Worm (Caenorhabditis elegans) whole organism, L3 larva: Measurements from ENCODE around the gene hlb-1.

Source experiments
- R02D3.7 ChIP-seq: fragments of 150-350 bp; optimal IDR thresholded peaks from 2 replicates; lab custom pipeline; 2014; ENCODE audit warnings: missing biosample characterization, missing genetic modification characterization
- elt-1 ChIP-seq: fragments of 150-350 bp; optimal IDR thresholded peaks from 2 replicates; lab custom pipeline; 2014; ENCODE audit warnings: missing biosample characterization, missing genetic modification characterization
- elt-2 ChIP-seq: sonication (generic microtip); optimal IDR thresholded peaks from 2 replicates; lab custom pipeline; 2016; ENCODE audit warnings: missing genetic modification reagents, mild to moderate bottlenecking, missing genetic modification characterization, missing compliant biosample characterization
- fkh-2 ChIP-seq: fragments of 150-350 bp; optimal IDR thresholded peaks from 2 replicates; lab custom pipeline; 2014; ENCODE audit warnings: missing biosample characterization, missing genetic modification reagents, missing genetic modification characterization
- lin-15B ChIP-seq: fragments of 150-350 bp; optimal IDR thresholded peaks from 2 replicates; lab custom pipeline; 2014; ENCODE audit warnings: missing biosample characterization, missing genetic modification characterization
- nhr-11 ChIP-seq: fragments of 150-350 bp; optimal IDR thresholded peaks from 2 replicates; lab custom pipeline; 2014; ENCODE audit warnings: missing biosample characterization, missing genetic modification characterization
- nhr-12 ChIP-seq: fragments of 150-350 bp; optimal IDR thresholded peaks from 2 replicates; lab custom pipeline; 2014; ENCODE audit warnings: missing biosample characterization, missing genetic modification characterization
- nhr-77 ChIP-seq: fragments of 150-350 bp; optimal IDR thresholded peaks from 2 replicates; lab custom pipeline; 2014; ENCODE audit warnings: missing biosample characterization, missing genetic modification characterization
- pha-4 ChIP-seq: fragments of 150-350 bp; optimal IDR thresholded peaks from 2 replicates; lab custom pipeline; 2014; ENCODE audit warnings: missing biosample characterization, missing genetic modification reagents, missing genetic modification characterization
- snpc-4 ChIP-seq: fragments of 150-350 bp; optimal IDR thresholded peaks from 2 replicates; lab custom pipeline; 2014; ENCODE audit warnings: missing biosample characterization, missing genetic modification characterization
- unc-62 ChIP-seq: fragments of 150-350 bp; sonication (generic microtip); optimal IDR thresholded peaks from 4 replicates; lab custom pipeline; 2014; ENCODE audit warnings: missing biosample characterization, missing genetic modification reagents, missing genetic modification characterization
- zag-1 ChIP-seq: fragments of 150-350 bp; optimal IDR thresholded peaks from 2 replicates; lab custom pipeline; 2014; ENCODE audit warnings: missing biosample characterization, missing genetic modification characterization
- ztf-4 ChIP-seq: fragments of 150-350 bp; optimal IDR thresholded peaks from 2 replicates; lab custom pipeline; 2014; ENCODE audit warnings: missing biosample characterization, missing genetic modification characterization

DNA sequence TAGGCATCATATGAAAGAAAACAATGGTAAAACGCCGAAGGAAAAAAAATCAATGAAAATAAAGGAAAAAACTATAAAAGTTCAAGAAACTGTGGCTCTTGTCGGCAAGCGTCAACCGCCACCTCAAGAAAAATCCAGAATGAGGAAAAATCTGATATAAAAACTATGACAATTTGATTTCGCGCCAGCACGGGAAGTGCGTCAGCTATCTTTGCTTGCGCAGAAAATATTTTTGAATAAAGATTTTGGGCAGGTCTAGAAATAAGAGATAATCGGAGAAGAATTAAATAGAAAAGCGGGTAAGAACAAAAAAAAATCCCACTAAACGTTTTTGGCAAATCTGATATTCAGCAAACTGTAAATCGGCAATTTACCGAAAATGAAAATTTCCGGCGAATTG lies 35.6 kb upstream of the hlb-1 start:
- no peak for TF ChIP-seq pha-4 (tag; lab: Kevin White, UChicago)
- no peak for TF ChIP-seq zag-1
- TF ChIP-seq elt-2 (tag; lab: Kevin White, UChicago): no peak
- TF ChIP-seq snpc-4: no peak
- TF ChIP-seq nhr-77 (tag; lab: Kevin White, UChicago): no peak
- TF ChIP-seq ztf-4: no peak
- no peak for TF ChIP-seq R02D3.7 (tag; lab: Kevin White, UChicago)
- TF ChIP-seq fkh-2 (tag; lab: Kevin White, UChicago): no peak
- no peak for TF ChIP-seq unc-62 (GFP tag; lab: Kevin White, UChicago)
- TF ChIP-seq lin-15B (tag; lab: Kevin White, UChicago): peak; percentile 11
- no peak for TF ChIP-seq nhr-11 (tag; lab: Kevin White, UChicago)
- TF ChIP-seq nhr-12 (tag; lab: Kevin White, UChicago): no peak
- no peak for TF ChIP-seq elt-1 (tag; lab: Kevin White, UChicago)
